Worm (Caenorhabditis elegans) whole organism, L4/young adult: ENCODE measurements around the gene hda-10.
A peak's percentile ranks its signal among the peaks of the same experiment; 100 is the strongest.

Experiments used
- W03F9.2 ChIP-seq: fragments of 150-350 bp; optimal IDR thresholded peaks from 2 replicates; lab custom pipeline; 2014; ENCODE audit warnings: missing biosample characterization, missing genetic modification characterization
- dao-5 ChIP-seq: sonication (generic microtip); optimal IDR thresholded peaks from 2 replicates; lab custom pipeline; 2016; ENCODE audit warnings: missing genotype, missing genetic modification characterization, moderate library complexity, missing compliant biosample characterization
- him-1 ChIP-seq: sonication (generic microtip); optimal IDR thresholded peaks from 2 replicates; lab custom pipeline; 2016; ENCODE audit warnings: missing genotype, missing genetic modification reagents, missing genetic modification characterization, missing compliant biosample characterization

hda-10 gene

DNA sequence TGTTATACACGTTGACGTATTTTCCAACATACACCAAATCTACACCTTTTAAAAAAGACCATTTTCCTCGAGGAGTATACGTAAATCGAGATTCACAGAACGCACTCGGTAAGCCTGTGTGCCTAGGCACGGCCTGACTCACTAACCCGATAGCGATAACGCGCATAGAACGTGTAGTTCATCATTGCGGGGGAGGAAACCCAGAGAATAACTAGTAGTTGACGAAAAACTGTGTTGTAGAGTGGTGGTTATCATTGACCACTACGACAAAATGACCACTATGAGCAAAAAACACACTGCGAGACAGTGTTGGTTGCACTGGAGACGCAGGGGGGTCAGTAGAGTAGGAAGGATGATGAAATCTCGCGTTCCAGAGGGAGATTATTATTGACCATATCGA, 22.7 kb upstream of the hda-10 start:
- TF ChIP-seq W03F9.2 (no peak), dao-5 (tag; lab: Kevin White, UChicago) (no peak)

DNA sequence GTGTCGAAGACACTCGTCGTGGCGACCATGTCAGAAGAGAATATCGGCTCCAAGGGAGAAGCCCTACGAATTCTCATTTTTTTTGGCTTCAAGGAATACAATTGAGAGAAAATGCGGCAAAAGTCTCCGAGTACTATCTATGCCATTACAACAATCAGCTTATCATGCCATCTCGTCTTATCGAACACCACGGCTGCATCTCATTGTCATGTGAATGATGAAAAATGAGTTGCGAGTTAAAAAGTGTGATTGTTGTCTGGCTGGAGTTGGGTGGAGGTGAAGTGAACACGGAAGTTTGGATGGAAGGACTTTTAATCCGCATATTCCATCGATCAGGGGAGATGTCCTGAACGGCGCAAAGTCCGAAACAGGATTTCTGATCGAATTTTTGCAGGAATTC, 21.6 kb upstream of the hda-10 start:
- no peak for TF ChIP-seq dao-5 (tag; lab: Kevin White, UChicago)
- TF ChIP-seq W03F9.2: no peak
- TF ChIP-seq him-1: no peak

DNA sequence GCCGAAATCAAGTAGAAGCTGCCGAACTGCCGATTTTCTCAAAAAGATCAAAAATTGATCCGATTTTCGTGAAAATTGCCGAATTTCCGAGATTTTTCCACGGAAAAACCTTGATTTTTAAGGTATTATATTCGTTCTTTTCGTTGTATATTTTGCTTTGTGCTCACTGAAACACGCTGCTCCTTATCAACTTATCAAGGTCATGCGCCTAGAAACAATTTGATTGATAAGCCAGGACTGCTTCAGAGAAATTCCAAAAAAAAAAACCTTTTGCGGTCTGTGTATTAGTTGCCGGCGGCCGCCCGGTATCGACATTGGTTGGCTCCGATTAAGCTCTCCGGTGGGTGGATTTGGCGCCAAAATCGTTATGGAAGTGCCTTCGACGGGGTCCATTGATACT, 20.1 kb upstream of the hda-10 start:
- TF ChIP-seq him-1 (no peak), W03F9.2 (no peak), dao-5 (tag; lab: Kevin White, UChicago) (no peak)

DNA sequence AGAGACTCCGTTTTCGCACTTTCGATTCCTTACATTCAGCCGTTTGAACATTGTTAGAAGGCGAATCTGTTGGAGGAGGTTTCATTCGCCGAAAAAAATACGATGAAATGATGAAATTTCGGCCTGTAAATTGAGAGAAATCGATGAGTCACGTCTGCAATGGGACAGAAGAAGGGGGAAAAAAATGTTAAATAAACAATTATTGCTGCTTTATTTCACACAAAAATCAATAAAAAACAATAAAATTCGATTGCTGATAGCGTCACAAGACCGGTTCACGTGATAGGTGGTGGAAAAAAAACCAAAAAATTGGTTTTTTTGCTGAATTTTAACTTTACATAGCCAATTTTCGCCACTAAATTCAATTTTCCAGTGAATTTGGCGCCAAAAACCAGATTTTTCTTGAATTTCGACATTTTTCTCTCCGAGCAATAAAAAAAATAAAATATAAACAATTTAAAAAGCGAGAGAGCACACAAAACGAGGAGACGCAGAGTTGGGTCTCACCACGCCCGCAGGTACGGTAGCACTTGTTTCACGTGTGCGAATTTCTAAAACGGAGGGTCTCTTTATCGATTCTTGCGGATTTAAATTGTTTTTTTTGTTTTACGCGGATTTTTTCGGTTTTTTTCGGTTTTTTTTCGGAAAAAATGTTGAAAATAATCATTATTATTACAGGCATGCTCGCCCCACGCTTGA, 10.2 kb upstream of the hda-10 start, which contains the start of the genes cup-14 and ndub-8:
cup-14 (minus strand) TSS at position 51 of the 699 bp plus-strand sequence.
ndub-8 (plus strand) TSS at position 679 of the 699 bp plus-strand sequence.
- no peak for TF ChIP-seq him-1
- TF ChIP-seq W03F9.2: peak; percentile 89

DNA sequence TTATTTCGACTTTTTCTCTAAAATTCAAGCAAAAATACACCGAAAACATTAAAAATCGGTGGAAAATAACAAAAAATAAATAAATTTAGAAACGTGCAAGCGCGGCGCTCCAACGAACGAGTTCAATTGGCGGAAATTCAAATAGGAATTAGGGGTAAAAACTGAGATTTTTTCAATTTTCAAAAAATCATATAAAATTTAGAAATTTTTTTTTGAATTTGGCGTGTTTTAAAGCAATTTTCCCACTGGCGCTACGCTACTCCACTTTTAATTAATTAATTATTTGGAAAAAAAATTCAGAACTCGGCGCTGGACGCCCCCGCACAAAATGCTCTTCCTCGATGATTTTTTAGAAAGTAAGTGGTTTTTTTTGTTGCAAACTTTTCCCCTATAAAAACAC, 6.8 kb upstream of the hda-10 start, which contains the start of gene ing-3:
ing-3 (plus strand) TSS at position 301 of the 400 bp plus-strand sequence.
- TF ChIP-seq W03F9.2 (no peak), him-1 (no peak), dao-5 (tag; lab: Kevin White, UChicago) (no peak)

DNA sequence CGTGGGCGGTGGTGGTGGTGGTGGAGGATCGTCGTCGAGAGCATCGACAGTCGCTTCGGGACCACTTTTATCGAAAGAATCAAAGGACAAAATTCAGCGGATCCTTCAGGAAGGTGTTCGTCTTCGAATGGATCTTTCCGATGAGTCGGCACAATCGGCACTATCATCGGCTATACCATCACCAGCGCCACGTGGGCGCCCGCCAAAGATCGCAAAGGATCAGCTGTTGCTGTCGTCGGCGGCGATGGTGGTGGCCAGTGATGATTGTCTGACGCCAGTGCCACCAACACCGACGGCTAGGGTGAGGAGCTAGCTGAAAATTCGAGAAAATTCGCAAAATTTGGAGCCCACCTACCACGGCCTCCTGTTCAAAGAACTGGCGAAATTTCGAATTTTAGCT, 4.5 kb upstream of the hda-10 start:
- TF ChIP-seq dao-5 (tag; lab: Kevin White, UChicago) (no peak), him-1 (no peak), W03F9.2 (no peak)

DNA sequence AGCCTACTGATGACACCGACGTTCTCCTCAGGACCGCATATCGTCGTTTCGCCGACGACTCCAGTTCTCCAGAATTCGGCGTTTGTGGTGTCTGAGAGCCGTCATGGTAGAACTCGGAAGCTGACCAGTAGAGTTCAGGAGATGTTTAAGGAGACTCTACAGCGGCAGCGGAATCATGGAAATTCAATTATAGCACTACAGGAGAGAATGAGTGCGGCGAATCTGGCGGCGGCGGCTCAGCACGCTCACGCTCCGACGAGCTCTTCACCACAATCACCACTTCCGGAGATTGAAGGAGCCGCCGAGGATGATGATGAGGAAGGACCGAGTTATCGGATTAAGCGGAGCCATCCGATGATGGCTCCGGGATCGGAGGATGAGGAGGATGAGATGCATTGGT, 2.9 kb upstream of the hda-10 start:
- no peak for TF ChIP-seq dao-5 (tag; lab: Kevin White, UChicago)

DNA sequence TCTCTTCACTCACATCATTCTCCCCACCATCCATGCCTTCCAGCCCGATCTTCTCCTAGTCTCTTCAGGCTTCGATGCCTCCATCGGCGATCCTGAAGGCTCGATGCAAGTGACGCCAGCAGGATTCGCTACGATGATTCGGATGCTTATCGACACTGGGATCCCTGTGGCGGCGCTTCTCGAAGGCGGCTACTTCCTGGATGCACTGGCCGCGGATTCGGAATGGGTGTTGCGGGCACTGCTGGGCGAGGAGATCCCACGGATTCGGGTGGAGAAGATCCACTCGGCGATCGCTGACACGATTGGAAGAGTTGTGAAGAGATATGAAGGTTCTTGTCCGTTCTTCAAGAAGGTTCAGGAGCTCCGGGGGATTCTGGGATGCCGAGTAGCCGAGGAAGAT, 3.9 kb downstream of the hda-10 start:
- TF ChIP-seq him-1: no peak
- no peak for TF ChIP-seq W03F9.2
- no peak for TF ChIP-seq dao-5 (tag; lab: Kevin White, UChicago)

DNA sequence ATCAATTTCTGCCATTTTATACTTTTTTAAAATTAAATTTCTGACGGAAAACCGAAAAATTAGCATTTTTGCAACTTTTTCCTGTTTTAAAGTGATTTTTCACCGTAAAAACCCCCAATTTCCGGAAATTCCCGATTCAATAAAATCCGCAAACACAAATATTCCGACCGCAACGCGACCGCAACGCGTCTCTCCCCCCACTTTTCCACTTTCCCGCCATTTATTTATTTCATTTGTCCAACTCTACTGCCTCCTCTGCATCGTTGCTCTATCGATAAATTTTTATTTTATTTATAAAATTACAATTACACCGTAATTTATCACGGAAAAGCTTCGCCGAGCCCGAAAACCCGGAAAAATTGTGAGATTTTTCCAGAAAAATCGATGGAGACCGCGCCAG, 5.8 kb downstream of the hda-10 start, which contains the start of gene mcd-1:
mcd-1 (plus strand) TSS at position 267 of the 400 bp plus-strand sequence.
- TF ChIP-seq dao-5 (tag; lab: Kevin White, UChicago) (no peak), W03F9.2 (peak; percentile 51)

DNA sequence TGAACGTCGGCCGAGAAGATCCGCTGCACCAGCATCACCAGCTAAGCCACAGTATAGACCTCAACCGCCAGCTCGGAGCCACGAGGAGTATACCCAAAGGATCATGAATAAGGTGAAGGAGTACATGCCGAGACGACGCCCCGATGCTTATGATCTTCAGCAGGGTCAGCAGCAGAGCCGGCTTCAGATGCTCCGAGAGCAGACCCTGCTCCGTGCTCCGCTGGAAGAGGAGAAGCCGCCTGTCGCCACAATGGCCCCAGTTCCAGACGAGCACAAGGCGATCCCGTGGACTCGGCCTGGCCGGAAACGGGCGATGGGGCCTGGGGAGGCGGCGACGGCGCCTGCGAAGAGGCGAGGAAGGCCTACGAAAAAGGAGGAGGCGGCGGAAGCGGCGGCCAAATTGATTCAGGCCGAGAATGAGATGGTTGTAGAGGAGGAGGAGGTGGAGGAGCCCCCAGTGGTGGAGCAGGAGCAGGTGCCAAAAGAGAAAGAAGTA, 13.8 kb downstream of the hda-10 start:
- TF ChIP-seq dao-5 (tag; lab: Kevin White, UChicago): no peak
- TF ChIP-seq W03F9.2: no peak
- TF ChIP-seq him-1: no peak

DNA sequence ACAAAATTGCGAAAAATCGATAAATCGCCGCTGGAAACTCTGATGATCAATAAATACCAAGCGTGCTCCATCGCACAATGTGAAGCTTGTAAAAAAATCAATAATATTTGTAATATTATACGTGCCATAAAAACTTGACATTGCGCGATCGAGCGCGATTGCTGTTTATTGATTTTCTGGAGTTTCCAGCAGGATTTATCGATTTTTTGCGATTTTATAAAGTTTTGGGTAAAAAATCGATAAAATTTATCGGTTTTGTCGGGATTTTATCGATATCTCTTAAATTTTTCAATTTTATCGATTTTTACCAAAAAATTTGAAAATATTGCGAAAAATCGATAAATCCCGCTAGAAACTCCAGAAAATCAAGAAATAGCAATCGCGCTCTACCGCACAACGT, 17.3 kb downstream of the hda-10 start:
- TF ChIP-seq dao-5 (tag; lab: Kevin White, UChicago) (no peak), W03F9.2 (no peak), him-1 (no peak)

DNA sequence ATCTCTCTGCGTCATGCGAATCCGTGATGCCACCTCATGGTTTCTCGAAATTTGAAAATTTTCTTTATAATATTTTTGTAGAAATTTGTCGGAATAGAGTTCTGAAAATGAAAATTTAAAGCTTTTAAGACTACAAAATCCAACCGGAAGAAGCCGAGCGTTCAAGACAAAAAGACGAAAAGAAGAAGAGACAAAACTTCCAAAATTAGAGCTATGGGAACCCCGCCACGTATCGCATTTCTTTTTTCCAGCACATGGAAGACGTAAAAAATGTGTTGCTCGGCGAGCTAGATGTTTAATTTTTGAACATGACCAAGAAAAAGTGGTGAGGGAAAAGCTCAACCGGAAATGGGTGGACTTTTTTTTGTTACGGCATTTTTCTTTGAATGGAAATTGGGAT, 19.5 kb downstream of the hda-10 start, which contains the start of gene W02B8.1:
W02B8.1 (minus strand) TSS at position 101 of the 400 bp plus-strand sequence.
- no peak for TF ChIP-seq dao-5 (tag; lab: Kevin White, UChicago)
- no peak for TF ChIP-seq him-1
- no peak for TF ChIP-seq W03F9.2

DNA sequence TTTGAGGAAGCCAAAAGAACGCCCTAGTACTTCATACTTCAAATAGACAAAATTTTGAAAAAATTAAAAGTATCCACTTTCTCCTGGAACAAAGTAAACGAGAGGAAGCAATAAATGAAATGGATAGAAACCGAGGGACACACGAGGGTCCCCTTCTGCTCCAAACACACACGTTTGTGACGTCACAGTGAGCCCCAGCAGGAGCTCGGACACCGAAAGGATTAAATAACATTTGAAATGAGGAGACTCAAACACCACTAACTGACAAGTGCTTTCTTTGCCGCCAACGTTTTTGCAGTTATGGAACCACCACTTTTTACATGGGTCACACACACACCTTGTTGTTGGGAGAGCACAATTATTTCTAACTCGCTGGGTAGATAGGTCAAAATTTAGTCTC, 21.0 kb downstream of the hda-10 start:
- no peak for TF ChIP-seq W03F9.2
- no peak for TF ChIP-seq dao-5 (tag; lab: Kevin White, UChicago)
- no peak for TF ChIP-seq him-1

DNA sequence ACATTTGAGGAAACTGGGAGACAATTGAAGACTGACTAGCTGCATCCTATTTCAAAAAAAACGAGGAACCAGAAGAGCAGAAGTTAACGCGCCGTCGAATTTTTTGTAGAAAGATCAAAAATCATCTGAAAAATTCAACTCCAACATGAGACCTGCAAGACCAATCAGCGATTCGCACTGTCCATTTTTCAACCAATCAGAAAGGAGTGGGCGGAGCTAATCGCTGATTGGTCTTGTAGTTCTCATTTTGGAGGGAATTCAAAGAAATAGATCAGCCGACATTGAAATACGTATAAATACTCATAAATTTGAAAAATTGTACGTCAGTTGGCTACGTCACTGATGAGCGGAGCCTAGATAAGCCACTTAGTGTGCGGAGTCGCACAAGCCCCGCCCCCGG, 25.1 kb downstream of the hda-10 start:
- TF ChIP-seq him-1 (no peak), dao-5 (tag; lab: Kevin White, UChicago) (no peak), W03F9.2 (no peak)

DNA sequence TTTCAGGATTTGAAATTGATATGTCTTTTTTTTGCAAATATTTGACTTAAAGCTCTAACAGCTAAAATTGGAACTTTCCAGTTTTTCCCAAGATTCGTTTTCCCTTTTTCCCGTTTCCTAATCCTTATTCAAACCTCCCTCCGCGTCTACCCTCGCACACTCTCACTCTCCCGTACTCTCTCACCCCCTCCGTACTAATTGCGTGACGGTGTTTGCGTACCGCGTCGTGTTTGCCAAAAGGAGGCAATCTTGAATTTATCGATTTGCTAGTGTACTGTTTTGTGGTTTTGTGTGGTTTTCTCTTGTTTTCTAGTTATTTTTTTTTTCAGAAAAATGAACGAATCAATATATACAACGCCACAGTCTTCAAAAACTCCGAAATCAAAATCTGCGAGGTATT, 26.1 kb downstream of the hda-10 start, which contains the start of gene citk-1:
citk-1 (plus strand) TSS at position 323 of the 400 bp plus-strand sequence.
- TF ChIP-seq W03F9.2 (no peak), him-1 (peak; percentile 43)

DNA sequence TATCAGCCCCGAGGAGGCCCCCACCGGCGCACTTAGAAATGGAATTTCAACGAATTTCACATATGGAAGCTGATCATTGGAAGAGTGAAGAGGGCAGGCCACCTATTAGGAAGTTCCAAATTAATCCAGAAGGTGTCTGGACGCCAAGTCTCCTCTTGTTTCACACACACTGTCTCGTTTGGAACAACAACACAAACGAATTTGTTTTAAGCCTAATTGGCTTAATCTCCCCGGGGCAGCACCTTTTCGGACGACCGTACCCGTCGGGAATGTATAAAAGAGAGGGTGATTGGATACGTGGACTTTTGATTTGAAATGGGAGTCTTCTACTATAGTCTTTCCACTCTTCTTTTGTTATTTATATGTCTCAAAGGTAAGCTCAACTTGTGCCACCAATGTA, 33.5 kb downstream of the hda-10 start, which contains the start of gene mltn-3:
mltn-3 (plus strand) TSS at position 301 of the 400 bp plus-strand sequence.
- TF ChIP-seq him-1: no peak
- no peak for TF ChIP-seq W03F9.2
- TF ChIP-seq dao-5 (tag; lab: Kevin White, UChicago): no peak
